Worm (Caenorhabditis elegans) whole organism, young adult: ENCODE data around the gene col-40.

ENCODE experiments used
- C17E4.6 ChIP-seq: fragments of 200-800 bp; sonication (Bioruptor generic); IDR thresholded peaks from 2 replicates; pipeline ENCODE4 v1.3.6; 2022; ENCODE audit warnings: missing genetic modification reagents, missing genetic modification characterization, missing compliant biosample characterization
- F23B12.7 ChIP-seq: sonication (generic microtip); optimal IDR thresholded peaks from 2 replicates; lab custom pipeline; 2017; ENCODE audit warnings: missing genetic modification characterization, mild to moderate bottlenecking, missing compliant biosample characterization, antibody characterized with exemption, moderate library complexity; ENCODE audit not compliant: insufficient read depth
- F39B2.1 ChIP-seq: fragments of 200-800 bp; sonication (Bioruptor generic); IDR thresholded peaks from 2 replicates; pipeline ENCODE4 v1.3.6; 2022; ENCODE audit warnings: missing genetic modification reagents, missing genetic modification characterization, missing compliant biosample characterization
- F52B5.7 ChIP-seq: sonication (generic microtip); optimal IDR thresholded peaks from 2 replicates; lab custom pipeline; 2016; ENCODE audit warnings: mild to moderate bottlenecking, missing genetic modification characterization, missing compliant biosample characterization
- F57C9.4 ChIP-seq: sonication (generic microtip); optimal IDR thresholded peaks from 2 replicates; lab custom pipeline; 2017; ENCODE audit warnings: mild to moderate bottlenecking, missing genetic modification characterization, missing compliant biosample characterization
- K11D2.4 ChIP-seq: fragments of 200-800 bp; sonication (Bioruptor generic); IDR thresholded peaks from 2 replicates; pipeline ENCODE4 v1.3.6; 2022; ENCODE audit warnings: missing genetic modification reagents, missing genetic modification characterization, missing compliant biosample characterization
- T07F8.4 ChIP-seq: sonication (generic microtip); optimal IDR thresholded peaks from 2 replicates; lab custom pipeline; 2016; ENCODE audit warnings: mild to moderate bottlenecking, missing genetic modification characterization, moderate library complexity, missing compliant biosample characterization
- Y53F4B.3 ChIP-seq: fragments of 200-800 bp; sonication (Bioruptor generic); IDR thresholded peaks from 2 replicates; pipeline ENCODE4 v1.3.6; 2022; ENCODE audit warnings: missing genetic modification reagents, missing genetic modification characterization, missing compliant biosample characterization
- akir-1 ChIP-seq: fragments of 200-800 bp; sonication (Bioruptor generic); optimal IDR thresholded peaks from 2 replicates; lab custom pipeline; 2018; ENCODE audit warnings: mild to moderate bottlenecking, missing genetic modification characterization, moderate library complexity, missing compliant biosample characterization
- aptf-2 ChIP-seq: fragments of 200-800 bp; sonication (Bioruptor generic); conservative IDR thresholded peaks from 2 replicates; pipeline ENCODE4 v1.3.6; 2022; ENCODE audit warnings: missing genetic modification reagents, missing genetic modification characterization, missing compliant biosample characterization
- athp-1 ChIP-seq: sonication (generic microtip); optimal IDR thresholded peaks from 2 replicates; lab custom pipeline; 2017; ENCODE audit warnings: mild to moderate bottlenecking, missing genetic modification characterization, missing compliant biosample characterization
- attf-6 ChIP-seq: fragments of 200-800 bp; sonication (Bioruptor generic); IDR thresholded peaks from 2 replicates; pipeline ENCODE4 v1.3.6; 2022; ENCODE audit warnings: missing genetic modification reagents, missing genetic modification characterization, missing compliant biosample characterization
- ceh-27 ChIP-seq: fragments of 200-800 bp; sonication (Bioruptor generic); optimal IDR thresholded peaks from 2 replicates; lab custom pipeline; 2018; ENCODE audit warnings: mild to moderate bottlenecking, missing genetic modification characterization, moderate library complexity, missing compliant biosample characterization
- ceh-91 ChIP-seq: fragments of 200-800 bp; sonication (Bioruptor generic); IDR thresholded peaks from 2 replicates; pipeline ENCODE4 v1.3.6; 2022; ENCODE audit warnings: missing genetic modification reagents, missing genetic modification characterization, missing compliant biosample characterization
- dox-1 ChIP-seq: fragments of 200-800 bp; sonication (Bioruptor generic); IDR thresholded peaks from 2 replicates; pipeline ENCODE4 v1.3.6; 2022; ENCODE audit warnings: missing genetic modification reagents, missing genetic modification characterization, missing compliant biosample characterization
- dpff-1 ChIP-seq: sonication (generic microtip); optimal IDR thresholded peaks from 2 replicates; lab custom pipeline; 2017; ENCODE audit warnings: mild to moderate bottlenecking, missing genetic modification characterization, missing compliant biosample characterization
- efl-1 ChIP-seq: fragments of 150-350 bp; optimal IDR thresholded peaks from 2 replicates; lab custom pipeline; 2014; ENCODE audit warnings: missing biosample characterization, missing genetic modification reagents, missing genetic modification characterization
- egl-44 ChIP-seq: fragments of 200-800 bp; sonication (Bioruptor generic); IDR thresholded peaks from 2 replicates; pipeline ENCODE4 v1.3.6; 2022; ENCODE audit warnings: missing genetic modification reagents, missing genetic modification characterization, missing compliant biosample characterization
- ets-4 ChIP-seq: fragments of 200-800 bp; sonication (Bioruptor generic); optimal IDR thresholded peaks from 2 replicates; lab custom pipeline; 2018; ENCODE audit warnings: mild to moderate bottlenecking, missing genetic modification characterization, missing compliant biosample characterization
- hmg-20 ChIP-seq: fragments of 200-800 bp; sonication (Bioruptor generic); IDR thresholded peaks from 2 replicates; pipeline ENCODE4 v1.3.6; 2022; ENCODE audit warnings: missing genetic modification reagents, missing genetic modification characterization, missing compliant biosample characterization
- hrde-1 ChIP-seq: sonication (generic microtip); optimal IDR thresholded peaks from 2 replicates; lab custom pipeline; 2016; ENCODE audit warnings: missing genetic modification characterization, mild to moderate bottlenecking, missing compliant biosample characterization, moderate library complexity, missing genotype, missing genetic modification reagents, borderline replicate concordance
- lsl-1 ChIP-seq: fragments of 200-800 bp; sonication (Bioruptor generic); optimal IDR thresholded peaks from 2 replicates; lab custom pipeline; 2018; ENCODE audit warnings: mild to moderate bottlenecking, missing genetic modification characterization, moderate library complexity, missing compliant biosample characterization
- lsy-27 ChIP-seq: sonication (generic microtip); optimal IDR thresholded peaks from 2 replicates; lab custom pipeline; 2017; ENCODE audit warnings: missing genetic modification characterization, mild to moderate bottlenecking, missing compliant biosample characterization, antibody characterized with exemption, missing genotype, borderline replicate concordance; ENCODE audit not compliant: insufficient read depth
- madf-8 ChIP-seq: fragments of 200-800 bp; sonication (Bioruptor generic); conservative IDR thresholded peaks from 2 replicates; pipeline ENCODE4 v1.3.6; 2022; ENCODE audit warnings: missing genetic modification reagents, missing genetic modification characterization, missing compliant biosample characterization
- mxl-1 ChIP-seq: sonication (generic microtip); optimal IDR thresholded peaks from 2 replicates; lab custom pipeline; 2016; ENCODE audit warnings: missing genetic modification characterization, missing compliant biosample characterization
- nhr-120 ChIP-seq: fragments of 200-800 bp; sonication (Bioruptor generic); IDR thresholded peaks from 2 replicates; pipeline ENCODE4 v1.3.6; 2022; ENCODE audit warnings: missing genetic modification characterization, missing compliant biosample characterization
- snpc-1.3 ChIP-seq: sonication (generic microtip); optimal IDR thresholded peaks from 2 replicates; lab custom pipeline; 2017; ENCODE audit warnings: missing genetic modification characterization, mild to moderate bottlenecking, missing compliant biosample characterization, antibody characterized with exemption, moderate library complexity, missing genotype, missing genetic modification reagents; ENCODE audit not compliant: insufficient read depth
- snpc-3.4 ChIP-seq: sonication (generic microtip); optimal IDR thresholded peaks from 2 replicates; lab custom pipeline; 2017; ENCODE audit warnings: missing genetic modification characterization, mild to moderate bottlenecking, missing compliant biosample characterization, antibody characterized with exemption, moderate library complexity, missing genotype, missing genetic modification reagents
- unc-130 ChIP-seq: sonication (generic microtip); optimal IDR thresholded peaks from 2 replicates; lab custom pipeline; 2016; ENCODE audit warnings: missing genetic modification reagents, missing genetic modification characterization, missing compliant biosample characterization
- ztf-3 ChIP-seq: fragments of 200-800 bp; sonication (Bioruptor generic); optimal IDR thresholded peaks from 2 replicates; lab custom pipeline; 2018; ENCODE audit warnings: mild to moderate bottlenecking, missing genetic modification characterization, missing compliant biosample characterization

Gene col-40

ce11 chrII:1075424-1075823, 31.3 kb downstream of the col-40 start, which contains the start of gene K02E7.11:
K02E7.11 (minus strand) TSS chrII:1075524.
- TF ChIP-seq snpc-3.4 (tag; lab: Kevin White, UChicago) (no peak), ets-4 (GFP tag; lab: Kevin White, UChicago) (no peak), efl-1 (no peak), ztf-3 (GFP tag; lab: Kevin White, UChicago) (no peak), F57C9.4 (tag; lab: Kevin White, UChicago) (no peak), madf-8 (GFP tag; lab: Robert Waterston, UW) (no peak), Y53F4B.3 (GFP tag; lab: Robert Waterston, UW) (no peak), F39B2.1 (GFP tag; lab: Robert Waterston, UW) (no peak), lsy-27 (tag; lab: Kevin White, UChicago) (no peak), ceh-27 (GFP tag; lab: Kevin White, UChicago) (no peak), attf-6 (GFP tag; lab: Robert Waterston, UW) (no peak)

- TF ChIP-seq T07F8.4 (tag; lab: Kevin White, UChicago) (no peak), aptf-2 (GFP tag; lab: Robert Waterston, UW) (no peak), dpff-1 (tag; lab: Kevin White, UChicago) (no peak), akir-1 (GFP tag; lab: Kevin White, UChicago) (no peak), F52B5.7 (tag; lab: Kevin White, UChicago) (no peak)
Observed at ce11 chrII:1072106-1072505, 34.7 kb downstream of the col-40 start, which contains the start of gene K02E7.4. K02E7.4 (plus strand) TSS chrII:1072406.

ce11 chrII:1071432-1071831, 35.3 kb downstream of the col-40 start:
- no peak for TF ChIP-seq lsl-1
- no peak for TF ChIP-seq hmg-20 (GFP tag; lab: Robert Waterston, UW)
- no peak for TF ChIP-seq egl-44 (GFP tag; lab: Robert Waterston, UW)
- no peak for TF ChIP-seq K11D2.4 (GFP tag; lab: Robert Waterston, UW)
- TF ChIP-seq ceh-27 (GFP tag; lab: Kevin White, UChicago) = no peak
- no peak for TF ChIP-seq snpc-1.3 (tag; lab: Kevin White, UChicago)
- no peak for TF ChIP-seq hrde-1 (tag; lab: Kevin White, UChicago)
- no peak for TF ChIP-seq dox-1 (GFP tag; lab: Robert Waterston, UW)

ce11 chrII:1070875-1071274, 35.9 kb downstream of the col-40 start, which contains the start of gene K02E7.12:
K02E7.12 (plus strand) TSS chrII:1071175.
- no peak for TF ChIP-seq F23B12.7 (tag; lab: Kevin White, UChicago)
- no peak for TF ChIP-seq athp-1 (tag; lab: Kevin White, UChicago)
- TF ChIP-seq ceh-91 = no peak
- TF ChIP-seq nhr-120 = no peak
- no peak for TF ChIP-seq mxl-1 (tag; lab: Kevin White, UChicago)
- TF ChIP-seq aptf-2 (GFP tag; lab: Robert Waterston, UW) = no peak

- no peak for TF ChIP-seq hmg-20 (GFP tag; lab: Robert Waterston, UW)
- TF ChIP-seq C17E4.6 (GFP tag; lab: Robert Waterston, UW) = no peak
- TF ChIP-seq unc-130 (GFP tag; lab: Kevin White, UChicago) = no peak
- TF ChIP-seq dox-1 (GFP tag; lab: Robert Waterston, UW) = no peak
Observed at ce11 chrII:1066907-1067306, 39.9 kb downstream of the col-40 start, which contains the start of gene K02E7.10. K02E7.10 (minus strand) TSS chrII:1067007.
